Worm (Caenorhabditis elegans) whole organism, mixed stage, embryonic: ENCODE results near the gene ZK1307.3.

Experiments
- elt-3 ChIP-seq: fragments of 150-350 bp; optimal IDR thresholded peaks from 2 replicates; lab custom pipeline; 2014; ENCODE audit warnings: missing biosample characterization, missing genetic modification characterization
- lin-32 ChIP-seq: fragments of 200-800 bp; sonication (Bioruptor generic); optimal IDR thresholded peaks from 2 replicates; lab custom pipeline; 2018; ENCODE audit warnings: mild to moderate bottlenecking, missing genetic modification characterization, missing compliant biosample characterization
- nhr-28 ChIP-seq: fragments of 150-350 bp; optimal IDR thresholded peaks from 2 replicates; lab custom pipeline; 2014; ENCODE audit warnings: missing biosample characterization, missing genetic modification characterization
- snpc-4 ChIP-seq: fragments of 150-350 bp; optimal IDR thresholded peaks from 2 replicates; lab custom pipeline; 2014; ENCODE audit warnings: missing biosample characterization, missing genetic modification characterization

ce11 chrII:9684175-9684574 lies 31.4 kb upstream of the ZK1307.3 start:
- TF ChIP-seq snpc-4 (tag; lab: Kevin White, UChicago) (no peak), lin-32 (GFP tag; lab: Kevin White, UChicago) (no peak), elt-3 (tag; lab: Kevin White, UChicago) (no peak), nhr-28 (tag; lab: Kevin White, UChicago) (no peak)
